Fruit fly (Drosophila melanogaster): ENCODE data around the gene CG18131.

The CG18131 gene

DNA sequence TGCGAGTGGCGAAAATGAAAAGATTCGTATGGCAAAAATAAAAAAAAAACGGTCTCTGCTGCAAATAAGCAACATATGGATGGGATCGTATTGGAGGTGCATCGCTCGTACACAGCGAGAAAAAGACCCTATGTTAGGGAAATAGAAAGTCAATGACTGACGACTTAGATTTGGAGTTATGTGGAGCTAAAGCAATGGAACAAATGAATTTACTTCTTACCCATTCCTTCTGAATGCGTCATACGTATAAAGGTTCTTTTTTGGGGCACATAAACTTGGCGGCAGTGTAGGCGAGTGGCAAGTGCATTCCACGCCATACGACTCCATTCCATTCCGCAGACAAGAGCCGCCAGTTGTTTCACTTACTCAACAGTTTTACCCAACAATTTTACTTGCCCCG, 29.6 kb downstream of the CG18131 start:
- no peak for TF ChIP-seq CrebA (GFP tag; optimal IDR thresholded peaks at IDR 0.05; ENCODE audit: borderline replicate concordance)
- peak; percentile 46 for TF ChIP-seq dmrt93B (GFP tag; optimal IDR thresholded peaks at IDR 0.05)
- no peak for TF ChIP-seq Hr83 (GFP tag; optimal IDR thresholded peaks at IDR 0.05; ENCODE audit: poor library complexity, severe bottlenecking)
- no peak for TF ChIP-seq Hr78 (GFP tag; optimal IDR thresholded peaks at IDR 0.05)
- TF ChIP-seq dl (GFP tag; optimal IDR thresholded peaks at IDR 0.05; ENCODE audit: insufficient read depth in 1 of 2, partially characterized antibody in 2 of 2): no peak
- peak; percentile 29 for TF ChIP-seq psq (GFP tag; optimal IDR thresholded peaks at IDR 0.05)
- no peak for TF ChIP-seq Jra (GFP tag; optimal IDR thresholded peaks at IDR 0.05)
- no peak for TF ChIP-seq usp (GFP tag; optimal IDR thresholded peaks at IDR 0.05)
- TF ChIP-seq Dif (GFP tag; optimal IDR thresholded peaks at IDR 0.05; ENCODE audit: partially characterized antibody): no peak
- no peak for TF ChIP-seq N (GFP tag; optimal IDR thresholded peaks at IDR 0.05)
- TF ChIP-seq brk (GFP tag; optimal IDR thresholded peaks at IDR 0.05): no peak
- TF ChIP-seq h (GFP tag; optimal IDR thresholded peaks at IDR 0.05): peak; percentile 71
- TF ChIP-seq lola (GFP tag; optimal IDR thresholded peaks at IDR 0.05): no peak
- TF ChIP-seq sv (GFP tag; optimal IDR thresholded peaks at IDR 0.05): no peak
- TF ChIP-seq tai (GFP tag; optimal IDR thresholded peaks at IDR 0.05): no peak
- peak; percentile 52 for TF ChIP-seq Hnf4 (GFP tag; optimal IDR thresholded peaks at IDR 0.05)
- peak; percentile 25 for TF ChIP-seq sage (GFP tag; optimal IDR thresholded peaks at IDR 0.05)
- TF ChIP-seq br (GFP tag; optimal IDR thresholded peaks at IDR 0.05): peak; percentile 66
- peak; percentile 58 for TF ChIP-seq rgr (GFP tag; optimal IDR thresholded peaks at IDR 0.05)
- no peak for TF ChIP-seq Myc (optimal IDR thresholded peaks at IDR 0.05)
- TF ChIP-seq Mio (GFP tag; optimal IDR thresholded peaks at IDR 0.05): no peak
- TF ChIP-seq Abd-B (GFP tag; optimal IDR thresholded peaks at IDR 0.05): no peak
- peak; percentile 55 for TF ChIP-seq HLH106 (tag; optimal IDR thresholded peaks at IDR 0.05)
- TF ChIP-seq dsf (GFP tag; optimal IDR thresholded peaks at IDR 0.05; ENCODE audit: borderline replicate concordance): no peak
- TF ChIP-seq CG32264 (GFP tag; optimal IDR thresholded peaks at IDR 0.05): peak; percentile 17
- no peak for TF ChIP-seq Dfd (GFP tag; optimal IDR thresholded peaks at IDR 0.05)
- peak; percentile 16 for TF ChIP-seq woc (GFP tag; optimal IDR thresholded peaks at IDR 0.05)
- peak; percentile 49 for TF ChIP-seq Sp1 (GFP tag; optimal IDR thresholded peaks at IDR 0.05)
- TF ChIP-seq Vsx2 (GFP tag; optimal IDR thresholded peaks at IDR 0.05; ENCODE audit: partially characterized antibody): no peak
- TF ChIP-seq foxo (GFP tag; optimal IDR thresholded peaks at IDR 0.05): peak in 1 of 2 experiments; percentile 72
- no peak for TF ChIP-seq Rel (GFP tag; optimal IDR thresholded peaks at IDR 0.05)
- no peak for TF ChIP-seq Rel (tag; optimal IDR thresholded peaks at IDR 0.05)
- TF ChIP-seq ey (GFP tag; optimal IDR thresholded peaks at IDR 0.05): peak; percentile 71
- TF ChIP-seq OdsH (GFP tag; optimal IDR thresholded peaks at IDR 0.05): peak; percentile 58
- TF ChIP-seq jim (GFP tag; optimal IDR thresholded peaks at IDR 0.05): no peak
- TF ChIP-seq fru (GFP tag; optimal IDR thresholded peaks at IDR 0.05): peak; percentile 71
- TF ChIP-seq GATAd (GFP tag; optimal IDR thresholded peaks at IDR 0.05): no peak
- no peak for TF ChIP-seq pan (optimal IDR thresholded peaks at IDR 0.05)
- no peak for TF ChIP-seq CG9705 (GFP tag; optimal IDR thresholded peaks at IDR 0.05)

DNA sequence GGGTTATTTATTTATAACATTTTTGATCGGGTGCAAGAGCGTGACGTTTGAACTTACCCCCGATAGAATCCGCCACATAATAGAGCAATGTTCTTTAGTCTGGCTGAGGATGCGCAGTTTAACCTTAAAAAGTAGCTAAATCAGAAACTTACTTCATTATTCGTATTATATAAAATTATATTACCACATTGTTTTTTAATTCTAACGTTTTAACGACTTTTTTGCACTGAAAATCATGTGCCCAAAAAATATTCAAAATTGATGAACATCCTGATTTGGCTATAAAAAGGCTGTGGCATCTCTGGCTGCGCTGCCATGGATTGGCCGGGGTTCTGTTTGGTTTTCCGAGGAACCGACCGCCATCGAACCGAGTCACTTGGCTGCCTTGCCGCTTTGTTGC, 30.4 kb downstream of the CG18131 start:
- TF ChIP-seq h (GFP tag; optimal IDR thresholded peaks at IDR 0.05) (no peak), OdsH (GFP tag; optimal IDR thresholded peaks at IDR 0.05) (no peak), br (GFP tag; optimal IDR thresholded peaks at IDR 0.05) (no peak), Myc (optimal IDR thresholded peaks at IDR 0.05) (peak; percentile 3), fru (GFP tag; optimal IDR thresholded peaks at IDR 0.05) (no peak), Jra (GFP tag; optimal IDR thresholded peaks at IDR 0.05) (no peak)

DNA sequence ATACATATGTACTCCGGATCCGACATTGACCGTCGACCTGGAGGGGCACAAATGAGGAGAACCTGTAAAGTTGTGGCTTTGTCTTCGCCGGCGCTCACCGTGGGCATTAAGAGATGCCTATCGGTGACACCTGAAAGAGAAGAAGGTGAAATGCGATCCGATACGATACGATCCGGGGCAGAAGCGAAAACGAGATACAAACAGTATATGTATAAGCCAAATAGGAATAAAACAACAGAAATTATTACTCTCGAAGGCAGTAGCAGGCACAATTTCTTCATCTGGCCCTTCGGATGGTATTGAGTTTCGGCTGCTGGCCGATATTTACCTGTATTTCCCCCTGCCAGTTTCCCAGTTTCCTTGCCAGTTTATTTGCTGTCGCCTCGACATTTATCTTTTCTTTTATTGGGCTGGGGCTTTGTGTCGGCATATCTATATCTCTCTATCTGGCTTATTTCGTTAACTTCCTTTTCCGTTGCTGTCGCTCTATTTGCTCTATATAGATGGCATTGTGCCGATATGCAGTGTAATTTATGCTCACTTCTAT, 37.0 kb downstream of the CG18131 start:
- TF ChIP-seq Dif (GFP tag; optimal IDR thresholded peaks at IDR 0.05; ENCODE audit: partially characterized antibody) (no peak), psq (GFP tag; optimal IDR thresholded peaks at IDR 0.05) (no peak), foxo (GFP tag; optimal IDR thresholded peaks at IDR 0.05) (no peak), fru (GFP tag; optimal IDR thresholded peaks at IDR 0.05) (no peak), woc (GFP tag; optimal IDR thresholded peaks at IDR 0.05) (no peak), N (GFP tag; optimal IDR thresholded peaks at IDR 0.05) (no peak), sage (GFP tag; optimal IDR thresholded peaks at IDR 0.05) (no peak), sv (GFP tag; optimal IDR thresholded peaks at IDR 0.05) (no peak), CG9705 (GFP tag; optimal IDR thresholded peaks at IDR 0.05) (no peak), Rel (GFP tag; optimal IDR thresholded peaks at IDR 0.05) (no peak), Rel (tag; optimal IDR thresholded peaks at IDR 0.05) (no peak)
